Worm (Caenorhabditis elegans) whole organism, L4/young adult: ENCODE data around the gene C53A5.13.

Experiments
- W03F9.2 ChIP-seq: fragments of 150-350 bp; optimal IDR thresholded peaks from 2 replicates; lab custom pipeline; 2014; ENCODE audit warnings: missing biosample characterization, missing genetic modification characterization
- dao-5 ChIP-seq: sonication (generic microtip); optimal IDR thresholded peaks from 2 replicates; lab custom pipeline; 2016; ENCODE audit warnings: missing genotype, missing genetic modification characterization, moderate library complexity, missing compliant biosample characterization
- him-1 ChIP-seq: sonication (generic microtip); optimal IDR thresholded peaks from 2 replicates; lab custom pipeline; 2016; ENCODE audit warnings: missing genotype, missing genetic modification reagents, missing genetic modification characterization, missing compliant biosample characterization

ce11 chrV:14539355-14539754 lies 7.3 kb upstream of the C53A5.13 start:
- TF ChIP-seq him-1 (tag; lab: Kevin White, UChicago) (no peak), W03F9.2 (tag; lab: Kevin White, UChicago) (no peak), dao-5 (no peak)
